Worm (Caenorhabditis elegans): ENCODE data around the gene F22E5.20.

DNA sequence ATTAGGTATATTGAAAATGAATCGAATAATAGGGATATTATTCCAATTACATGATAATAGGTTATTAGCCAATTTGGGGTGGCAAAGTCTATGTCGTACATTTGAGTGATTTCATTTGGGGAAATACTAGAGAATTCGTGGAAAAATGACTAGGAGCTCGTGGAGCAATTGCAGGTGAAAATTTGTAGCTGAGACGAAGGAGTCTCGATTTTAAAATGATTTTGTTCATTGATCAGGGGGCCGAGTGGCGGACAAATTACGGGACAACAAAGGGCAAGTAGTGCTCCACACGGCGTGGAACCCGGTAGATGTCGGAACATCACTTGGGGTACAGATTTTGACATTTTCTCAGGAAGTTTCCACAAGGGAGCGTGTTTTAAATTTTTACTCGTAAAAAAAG is 24.9 kb upstream of the F22E5.20 start, which contains the start of gene sri-62:
- TF ChIP-seq lin-11 (tag; optimal IDR thresholded peaks at IDR 0.05) (no peak), ceh-14 (tag; optimal IDR thresholded peaks at IDR 0.05) (no peak), C08G9.2 (tag; optimal IDR thresholded peaks at IDR 0.05) (no peak), syd-9 (tag; optimal IDR thresholded peaks at IDR 0.05) (no peak), pqm-1 (tag; optimal IDR thresholded peaks at IDR 0.05) (no peak), fkh-6 (tag; optimal IDR thresholded peaks at IDR 0.05) (no peak)

Measured in whole organism, late embryonic.